Fruit fly (Drosophila melanogaster): ENCODE measurements around the gene ppk16.

Gene ppk16

DNA sequence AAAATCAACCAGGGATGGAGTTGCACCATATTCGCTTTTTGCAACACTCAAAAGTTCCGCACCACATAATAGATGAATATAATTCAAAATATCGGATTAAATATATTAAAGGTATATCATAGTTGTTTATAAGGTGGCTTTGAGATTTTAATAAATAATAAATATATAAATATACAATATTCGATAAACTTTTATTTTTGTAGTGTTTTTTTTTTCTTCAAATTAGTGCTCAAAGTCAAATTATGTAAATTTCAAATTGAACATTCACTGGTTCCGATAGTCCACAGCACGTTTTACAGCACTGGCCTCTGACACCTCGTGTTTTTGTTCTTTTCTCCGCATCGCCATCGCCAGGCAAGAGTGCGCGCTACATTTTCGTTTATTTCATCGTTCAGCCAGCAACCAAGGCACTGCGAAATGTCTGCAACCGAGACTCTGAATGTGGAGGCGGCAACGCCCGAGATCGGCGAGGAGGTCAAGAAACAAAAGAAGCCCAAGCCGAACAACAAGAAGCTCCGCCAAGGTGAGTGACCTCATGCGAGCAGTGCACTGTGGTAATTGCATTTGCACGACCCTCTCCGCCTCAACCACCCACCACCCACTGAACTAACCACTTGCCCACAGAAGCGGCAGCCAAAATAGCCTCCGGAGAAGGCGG lies 11.5 kb downstream of the ppk16 start, which contains the start of the genes Taf11 and und (continued):
- peak; percentile 46 for TF ChIP-seq CG4617 (GFP tag; optimal IDR thresholded peaks at IDR 0.05; ENCODE audit: borderline replicate concordance)
- peak; percentile 72 for TF ChIP-seq amos (GFP tag; IDR thresholded peaks at IDR 0.05; ENCODE audit: partially characterized antibody)
- peak; percentile 15 for TF ChIP-seq dmrt11E (tag; optimal IDR thresholded peaks at IDR 0.05)
- no peak for TF ChIP-seq her (GFP tag; optimal IDR thresholded peaks at IDR 0.05)
- TF ChIP-seq CG13123 (GFP tag; optimal IDR thresholded peaks at IDR 0.05): peak; percentile 19
- no peak for TF ChIP-seq CG3065 (GFP tag; optimal IDR thresholded peaks at IDR 0.05)
- peak; percentile 92 for TF ChIP-seq row (GFP tag; IDR thresholded peaks at IDR 0.05)
- peak; percentile 71 for TF ChIP-seq MESR4 (GFP tag; optimal IDR thresholded peaks at IDR 0.05)
- no peak for TF ChIP-seq CG7786 (GFP tag; optimal IDR thresholded peaks at IDR 0.05)
- TF ChIP-seq CG30403 (GFP tag; optimal IDR thresholded peaks at IDR 0.05): peak; percentile 39
- TF ChIP-seq Meics (GFP tag; optimal IDR thresholded peaks at IDR 0.05): peak; percentile 46
- peak; percentile 42; the same call in 1 of the 3 replicates for TF ChIP-seq dysf (GFP tag; IDR thresholded peaks at IDR 0.05)
- peak; percentile 9 for TF ChIP-seq exex (tag; optimal IDR thresholded peaks at IDR 0.05)
- peak; percentile 71 for TF ChIP-seq nmo (GFP tag; optimal IDR thresholded peaks at IDR 0.05)
- TF ChIP-seq CG6683 (GFP tag; optimal IDR thresholded peaks at IDR 0.05): peak; percentile 18
- TF ChIP-seq CG7928 (GFP tag; optimal IDR thresholded peaks at IDR 0.05): peak; percentile 91
- TF ChIP-seq CG10431 (GFP tag; optimal IDR thresholded peaks at IDR 0.05): no peak
- peak; percentile 42 for TF ChIP-seq CG12155 (GFP tag; optimal IDR thresholded peaks at IDR 0.05)
- TF ChIP-seq CG9932 (GFP tag; IDR thresholded peaks at IDR 0.05): peak; percentile 65; the same call in 1 of the 2 replicates
- peak; percentile 81 for TF ChIP-seq CG16813 (GFP tag; IDR thresholded peaks at IDR 0.05; ENCODE audit: partially characterized antibody)
- peak; percentile 83 for TF ChIP-seq Scr (GFP tag; IDR thresholded peaks at IDR 0.05; ENCODE audit: partially characterized antibody)
- TF ChIP-seq CG9215 (GFP tag; IDR thresholded peaks at IDR 0.05): peak; percentile 48
- no peak for TF ChIP-seq so (GFP tag; IDR thresholded peaks at IDR 0.05)
- peak; percentile 83 for TF ChIP-seq MBD-R2 (GFP tag; IDR thresholded peaks at IDR 0.05)
- TF ChIP-seq sna (GFP tag; IDR thresholded peaks at IDR 0.05; ENCODE audit: partially characterized antibody): peak; percentile 71; the same call in 1 of the 2 replicates
- TF ChIP-seq CG2129 (GFP tag; IDR thresholded peaks at IDR 0.05; ENCODE audit: partially characterized antibody): peak; percentile 40; the same call in 1 of the 2 replicates
- peak; percentile 62 for TF ChIP-seq Dbx (GFP tag; IDR thresholded peaks at IDR 0.05)
- peak; percentile 18 for TF ChIP-seq CG10209 (GFP tag; optimal IDR thresholded peaks at IDR 0.05)
- peak; percentile 42 for TF ChIP-seq CG13296 (GFP tag; optimal IDR thresholded peaks at IDR 0.05)

DNA sequence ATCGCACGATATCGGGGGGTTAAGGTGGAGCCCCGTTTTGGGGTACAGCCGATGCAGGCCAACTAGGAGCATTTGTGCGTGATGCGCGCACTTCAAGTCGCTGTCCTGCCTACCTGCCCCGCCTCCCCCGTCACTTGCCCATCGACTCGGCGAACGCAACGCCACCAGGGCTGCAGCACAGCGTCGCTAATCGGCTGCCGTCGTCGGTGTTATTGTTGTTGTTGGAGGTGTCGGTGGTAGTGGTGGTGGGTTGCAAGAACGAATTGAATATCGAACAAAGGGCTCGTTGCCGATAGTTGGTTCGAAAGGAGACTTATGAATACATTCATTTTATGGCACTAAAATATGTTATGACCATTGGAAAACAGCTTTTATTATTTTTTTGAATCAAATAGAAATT lies 16.0 kb downstream of the ppk16 start:
- TF ChIP-seq TFAM (GFP tag; optimal IDR thresholded peaks at IDR 0.05) (no peak), ttk (GFP tag; IDR thresholded peaks at IDR 0.05) (peak; percentile 64), CG11560 (tag; IDR thresholded peaks at IDR 0.05) (peak; percentile 71; the same call in 2 of the 3 replicates), Dip2 (GFP tag; IDR thresholded peaks at IDR 0.05) (no peak), CG7786 (GFP tag; optimal IDR thresholded peaks at IDR 0.05) (peak; percentile 52), CG8359 (GFP tag; optimal IDR thresholded peaks at IDR 0.05; ENCODE audit: borderline replicate concordance) (no peak), CG3847 (GFP tag; IDR thresholded peaks at IDR 0.05) (peak; percentile 68), CG17385 (GFP tag; optimal IDR thresholded peaks at IDR 0.05) (peak; percentile 24), CG2199 (GFP tag; IDR thresholded peaks at IDR 0.05) (peak; percentile 82; the same call in 1 of the 3 replicates), zen (tag; optimal IDR thresholded peaks at IDR 0.05) (peak; percentile 35), Nf-YB (GFP tag; optimal IDR thresholded peaks at IDR 0.05) (peak; percentile 1), CG9797 (GFP tag; optimal IDR thresholded peaks at IDR 0.05) (no peak), CoRest (tag; optimal IDR thresholded peaks at IDR 0.05) (peak; percentile 70), sd (tag; optimal IDR thresholded peaks at IDR 0.05) (no peak), CG6175 (GFP tag; IDR thresholded peaks at IDR 0.05) (peak; percentile 96), Ada2b (GFP tag; IDR thresholded peaks at IDR 0.05) (peak; percentile 63), ems (GFP tag; optimal IDR thresholded peaks at IDR 0.05) (peak; percentile 45), CG10321 (GFP tag; IDR thresholded peaks at IDR 0.05) (0 out of 2 replicates have a peak, but pooled peaks have one; percentile 18), grn (GFP tag; optimal IDR thresholded peaks at IDR 0.05) (no peak), trh (GFP tag; optimal IDR thresholded peaks at IDR 0.05) (no peak), CG15011 (GFP tag; optimal IDR thresholded peaks at IDR 0.05) (no peak), dimm (GFP tag; IDR thresholded peaks at IDR 0.05) (no peak)
